Fruit fly (Drosophila melanogaster) whole organism, embryonic: ENCODE measurements around the gene Tim8.
A peak's percentile ranks its signal among the peaks of the same experiment; 100 is the strongest.

ENCODE experiments used
- Atf3 ChIP-seq: fragments of 200-800 bp; sonication (Bioruptor generic); optimal IDR thresholded peaks from 3 replicates; lab custom pipeline; 2016; ENCODE audit warnings: missing biosample characterization, missing genetic modification characterization
- Atf6 ChIP-seq: fragments of 200-800 bp; sonication (Bioruptor generic); IDR thresholded peaks from 2 replicates; pipeline ENCODE4 v1.3.6; 2022; ENCODE audit warnings: missing biosample characterization, missing genetic modification characterization
- BEAF-32 ChIP-seq: fragments of 200-800 bp; sonication (Bioruptor generic); optimal IDR thresholded peaks from 3 replicates; lab custom pipeline; 2017; ENCODE audit warnings: missing biosample characterization, missing genetic modification characterization, mild to moderate bottlenecking, moderate library complexity, missing genetic modification reagents
- CG10321 ChIP-seq: fragments of 200-800 bp; sonication (Bioruptor generic); IDR thresholded peaks from 2 replicates; pipeline ENCODE4 v1.3.6; 2022; ENCODE audit warnings: missing biosample characterization, missing genetic modification characterization
- CG10366 ChIP-seq: fragments of 200-800 bp; sonication (Bioruptor generic); IDR thresholded peaks from 2 replicates; pipeline ENCODE4 v1.3.6; 2022; ENCODE audit warnings: missing biosample characterization, missing genetic modification characterization
- CG10543 ChIP-seq: fragments of 200-800 bp; sonication (Bioruptor generic); optimal IDR thresholded peaks from 3 replicates; lab custom pipeline; 2017; ENCODE audit warnings: missing biosample characterization, mild to moderate bottlenecking, missing genetic modification characterization, moderate library complexity
- CG10959 ChIP-seq: fragments of 200-800 bp; sonication (Bioruptor generic); IDR thresholded peaks from 2 replicates; pipeline ENCODE4 v1.3.6; 2022; ENCODE audit warnings: missing biosample characterization, missing genetic modification characterization
- CG11247 ChIP-seq: fragments of 200-800 bp; sonication (Bioruptor generic); IDR thresholded peaks from 2 replicates; pipeline ENCODE4 v1.3.6; 2022; ENCODE audit warnings: missing biosample characterization, missing genetic modification characterization
- CG12659 ChIP-seq: fragments of 200-800 bp; sonication (Bioruptor generic); optimal IDR thresholded peaks from 3 replicates; lab custom pipeline; 2017; ENCODE audit warnings: mild to moderate bottlenecking, missing biosample characterization, missing genetic modification reagents, missing genetic modification characterization
- CG13123 ChIP-seq: fragments of 200-800 bp; sonication (Bioruptor generic); optimal IDR thresholded peaks from 2 replicates; lab custom pipeline; 2016; ENCODE audit warnings: missing biosample characterization, missing genetic modification characterization
- CG13894 ChIP-seq: fragments of 200-800 bp; sonication (Bioruptor generic); optimal IDR thresholded peaks from 3 replicates; lab custom pipeline; 2018; ENCODE audit warnings: missing biosample characterization, mild to moderate bottlenecking, missing genetic modification characterization, moderate library complexity
- CG14710 ChIP-seq: fragments of 200-800 bp; sonication (Bioruptor generic); optimal IDR thresholded peaks from 3 replicates; lab custom pipeline; 2019; ENCODE audit warnings: missing biosample characterization, mild to moderate bottlenecking, missing genetic modification characterization, moderate library complexity
- CG17829 ChIP-seq: fragments of 200-800 bp; optimal IDR thresholded peaks from 2 replicates; lab custom pipeline; 2019; ENCODE audit warnings: missing biosample characterization, mild to moderate bottlenecking, missing genetic modification characterization, moderate library complexity
- CG18599 ChIP-seq: fragments of 200-800 bp; sonication (Bioruptor generic); optimal IDR thresholded peaks from 3 replicates; lab custom pipeline; 2017; ENCODE audit warnings: missing biosample characterization, missing genetic modification characterization, mild to moderate bottlenecking, moderate library complexity, missing genetic modification reagents
- CG2120 ChIP-seq: fragments of 200-800 bp; sonication (Bioruptor generic); optimal IDR thresholded peaks from 3 replicates; lab custom pipeline; 2016; ENCODE audit warnings: missing biosample characterization, missing genetic modification characterization
- CG31224 ChIP-seq: fragments of 200-800 bp; sonication (Bioruptor generic); IDR thresholded peaks from 2 replicates; pipeline ENCODE4 v1.3.6; 2022; ENCODE audit warnings: missing biosample characterization, missing genetic modification characterization
- CG32532 ChIP-seq: fragments of 200-800 bp; sonication (Bioruptor generic); IDR thresholded peaks from 2 replicates; pipeline ENCODE4 v1.3.6; 2022; ENCODE audit warnings: missing biosample characterization, missing genetic modification characterization
- CG4707 ChIP-seq: fragments of 200-800 bp; sonication (Bioruptor generic); optimal IDR thresholded peaks from 2 replicates; lab custom pipeline; 2018; ENCODE audit warnings: missing biosample characterization, mild to moderate bottlenecking, missing genetic modification characterization, moderate library complexity
- CG6683 ChIP-seq: fragments of 200-800 bp; sonication (Bioruptor generic); optimal IDR thresholded peaks from 2 replicates; lab custom pipeline; 2017; ENCODE audit warnings: missing biosample characterization, mild to moderate bottlenecking, missing genetic modification characterization, missing genetic modification reagents
- Dek ChIP-seq: fragments of 200-800 bp; sonication (Bioruptor generic); optimal IDR thresholded peaks from 3 replicates; lab custom pipeline; 2019; ENCODE audit warnings: missing biosample characterization, mild to moderate bottlenecking, missing genetic modification characterization, moderate library complexity
- Dip3 ChIP-seq: fragments of 200-800 bp; sonication (Bioruptor generic); optimal IDR thresholded peaks from 3 replicates; lab custom pipeline; 2016; ENCODE audit warnings: missing biosample characterization, missing genetic modification characterization
- Fer1 ChIP-seq: fragments of 200-800 bp; sonication (Bioruptor generic); optimal IDR thresholded peaks from 2 replicates; lab custom pipeline; 2017; ENCODE audit warnings: missing biosample characterization, mild to moderate bottlenecking, missing genetic modification characterization
- Fer3 ChIP-seq: fragments of 200-800 bp; sonication (Bioruptor generic); optimal IDR thresholded peaks from 2 replicates; lab custom pipeline; 2018; ENCODE audit warnings: missing biosample characterization, mild to moderate bottlenecking, missing genetic modification characterization, moderate library complexity
- HmgD ChIP-seq: fragments of 200-800 bp; sonication (Bioruptor generic); optimal IDR thresholded peaks from 3 replicates; lab custom pipeline; 2016; ENCODE audit warnings: missing biosample characterization, missing genetic modification characterization
- HmgZ ChIP-seq: fragments of 200-800 bp; sonication (Bioruptor generic); optimal IDR thresholded peaks from 2 replicates; lab custom pipeline; 2018; ENCODE audit warnings: missing biosample characterization, mild to moderate bottlenecking, missing genetic modification characterization
- Hr3 ChIP-seq: fragments of 200-800 bp; sonication (Bioruptor generic); optimal IDR thresholded peaks from 3 replicates; lab custom pipeline; 2016; ENCODE audit warnings: missing biosample characterization, missing genetic modification characterization
- Mes4 ChIP-seq: fragments of 200-800 bp; sonication (Bioruptor generic); optimal IDR thresholded peaks from 2 replicates; lab custom pipeline; 2016; ENCODE audit warnings: missing biosample characterization, missing genetic modification characterization
- Nf-YC ChIP-seq: fragments of 200-800 bp; optimal IDR thresholded peaks from 3 replicates; lab custom pipeline; 2019; ENCODE audit warnings: missing biosample characterization, mild to moderate bottlenecking, missing genetic modification characterization, moderate library complexity
- Rfx ChIP-seq: fragments of 200-800 bp; sonication (Bioruptor generic); IDR thresholded peaks from 2 replicates; pipeline ENCODE4 v1.3.6; 2022; ENCODE audit warnings: missing biosample characterization, missing genetic modification characterization
- Rx ChIP-seq: fragments of 200-800 bp; sonication (Bioruptor generic); IDR thresholded peaks from 2 replicates; pipeline ENCODE4 v1.3.6; 2022; ENCODE audit warnings: missing biosample characterization, missing genetic modification characterization
- Xrp1 ChIP-seq: fragments of 200-800 bp; sonication (Bioruptor generic); IDR thresholded peaks from 2 replicates; pipeline ENCODE4 v1.3.6; 2022; ENCODE audit warnings: missing biosample characterization, missing genetic modification characterization
- ab ChIP-seq: fragments of 200-800 bp; sonication (Bioruptor generic); optimal IDR thresholded peaks from 2 replicates; lab custom pipeline; 2016; ENCODE audit warnings: missing biosample characterization, missing genetic modification characterization
- aop ChIP-seq: fragments of 200-800 bp; sonication (Bioruptor generic); IDR thresholded peaks from 2 replicates; pipeline ENCODE4 v1.3.6; 2022; ENCODE audit warnings: missing biosample characterization, missing genetic modification characterization
- ase ChIP-seq: fragments of 200-800 bp; sonication (Bioruptor generic); IDR thresholded peaks from 3 replicates; pipeline ENCODE4 v1.3.6; 2022; ENCODE audit warnings: missing biosample characterization, missing genetic modification characterization
- bcd ChIP-seq: fragments of 200-800 bp; sonication (Bioruptor generic); optimal IDR thresholded peaks from 2 replicates; lab custom pipeline; 2017; ENCODE audit warnings: missing biosample characterization, mild to moderate bottlenecking, missing genetic modification characterization
- bsh ChIP-seq, 2 experiments: fragments of 200-800 bp; sonication (Bioruptor generic); optimal IDR thresholded peaks; 2 replicates each; lab custom pipeline; 2017 to 2018; ENCODE audit warnings: mild to moderate bottlenecking in 2 of 2, missing biosample characterization in 2 of 2, missing genetic modification characterization in 2 of 2, moderate library complexity in 1 of 2
- ci ChIP-seq: fragments of 200-800 bp; sonication (Bioruptor generic); IDR thresholded peaks from 3 replicates; pipeline ENCODE4 v1.3.6; 2022; ENCODE audit warnings: missing biosample characterization, missing genetic modification characterization
- crol ChIP-seq: fragments of 200-800 bp; sonication (Bioruptor generic); IDR thresholded peaks from 2 replicates; pipeline ENCODE4 v1.3.6; 2022; ENCODE audit warnings: missing biosample characterization, missing genetic modification characterization
- dmrt11E ChIP-seq: fragments of 200-800 bp; sonication (Bioruptor generic); optimal IDR thresholded peaks from 3 replicates; lab custom pipeline; 2018; ENCODE audit warnings: missing biosample characterization, mild to moderate bottlenecking, missing genetic modification characterization, moderate library complexity
- fd102C ChIP-seq: fragments of 200-800 bp; sonication (Bioruptor generic); optimal IDR thresholded peaks from 2 replicates; lab custom pipeline; 2018; ENCODE audit warnings: missing biosample characterization, mild to moderate bottlenecking, missing genetic modification characterization, moderate library complexity
- gce ChIP-seq: fragments of 200-800 bp; sonication (Bioruptor generic); IDR thresholded peaks from 3 replicates; pipeline ENCODE4 v1.3.6; 2022; ENCODE audit warnings: missing biosample characterization, missing genetic modification characterization
- gro ChIP-seq: fragments of 200-800 bp; sonication (Bioruptor generic); optimal IDR thresholded peaks from 2 replicates; lab custom pipeline; 2016; ENCODE audit warnings: missing biosample characterization, missing genetic modification characterization
- klu ChIP-seq: fragments of 200-800 bp; sonication (Bioruptor generic); IDR thresholded peaks from 2 replicates; pipeline ENCODE4 v1.3.6; 2022; ENCODE audit warnings: missing biosample characterization, missing genetic modification characterization
- nom ChIP-seq: fragments of 200-800 bp; sonication (Bioruptor generic); optimal IDR thresholded peaks from 2 replicates; lab custom pipeline; 2017; ENCODE audit warnings: missing biosample characterization, missing genetic modification characterization, mild to moderate bottlenecking, moderate library complexity, missing genetic modification reagents
- otp ChIP-seq: fragments of 200-800 bp; sonication (Bioruptor generic); IDR thresholded peaks from 3 replicates; pipeline ENCODE4, ENCODE4 v1.3.6; 2022; ENCODE audit warnings: missing biosample characterization, missing genetic modification characterization
- sqz ChIP-seq: fragments of 200-800 bp; sonication (Bioruptor generic); optimal IDR thresholded peaks from 3 replicates; lab custom pipeline; 2018; ENCODE audit warnings: missing biosample characterization, mild to moderate bottlenecking, missing genetic modification characterization
- sr ChIP-seq: fragments of 200-800 bp; sonication (Bioruptor generic); IDR thresholded peaks from 3 replicates; pipeline ENCODE4 v1.3.6; 2022; ENCODE audit warnings: missing biosample characterization, missing genetic modification characterization
- vvl ChIP-seq: fragments of 200-800 bp; sonication (Bioruptor generic); IDR thresholded peaks from 2 replicates; pipeline ENCODE4 v1.3.6; 2022; ENCODE audit warnings: missing biosample characterization, missing genetic modification characterization
- wor ChIP-seq: fragments of 200-800 bp; sonication (Bioruptor generic); IDR thresholded peaks from 2 replicates; pipeline ENCODE4 v1.3.6; 2022; ENCODE audit warnings: missing biosample characterization, missing genetic modification characterization
- zen ChIP-seq: fragments of 200-800 bp; sonication (Bioruptor generic); optimal IDR thresholded peaks from 3 replicates; lab custom pipeline; 2018; ENCODE audit warnings: missing biosample characterization, mild to moderate bottlenecking, missing genetic modification characterization, moderate library complexity
- zfh1 ChIP-seq: fragments of 200-800 bp; sonication (Bioruptor generic); IDR thresholded peaks from 3 replicates; pipeline ENCODE4 v1.3.6; 2022; ENCODE audit warnings: missing biosample characterization, missing genetic modification characterization

The Tim8 gene

DNA sequence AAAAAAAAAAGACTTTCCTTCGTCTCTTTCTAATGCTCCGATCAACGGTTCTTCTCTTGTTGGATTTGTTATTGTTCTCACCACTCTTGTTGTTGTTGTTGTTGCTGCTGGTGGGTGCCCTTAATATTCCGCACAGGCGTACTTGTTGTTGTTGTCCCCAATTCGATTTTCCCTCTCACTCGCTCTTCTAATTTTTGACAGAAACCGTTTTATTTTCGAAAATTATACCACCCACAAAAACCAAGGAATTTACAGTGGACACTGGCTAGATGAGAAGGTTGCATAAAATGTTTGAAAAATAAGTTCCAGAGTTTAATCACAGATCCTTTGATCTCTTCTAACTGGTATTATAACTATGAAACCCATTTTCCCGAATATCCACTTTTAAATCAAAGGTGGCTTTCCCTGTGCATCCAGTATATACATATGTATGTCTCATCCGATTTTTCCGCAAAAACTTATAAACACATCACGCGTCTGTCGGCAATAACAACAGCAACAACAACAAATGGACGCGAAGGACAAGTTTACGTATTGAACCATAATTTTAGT, 23.2 kb downstream of the Tim8 start (continued):
- TF ChIP-seq Atf6, result peak; percentile 34; the same call in 1 of the 2 replicates
- TF ChIP-seq CG13123 (GFP tag; lab: Kevin White, UChicago), result no peak
- TF ChIP-seq bsh (GFP tag; optimal IDR thresholded peaks at IDR 0.05; lab: Kevin White, UChicago), result peak in 1 of 2 experiments; percentile 8
- TF ChIP-seq Mes4 (GFP tag; lab: Kevin White, UChicago), result no peak
- no peak for TF ChIP-seq ab
- TF ChIP-seq CG10959, result no peak
- peak; percentile 18; the same call in 1 of the 2 replicates for TF ChIP-seq klu (GFP tag; lab: Robert Waterston, UW)
- TF ChIP-seq Fer3 (tag; lab: Kevin White, UChicago), result peak; percentile 57
- TF ChIP-seq bcd (GFP tag; lab: Kevin White, UChicago), result peak; percentile 20
- TF ChIP-seq CG14710, result no peak
- peak; percentile 80 for TF ChIP-seq CG32532
- no peak for TF ChIP-seq fd102C
- 0 out of 3 replicates have a peak, but pooled peaks have one; percentile 52 for TF ChIP-seq otp (GFP tag; lab: Robert Waterston, UW)
- TF ChIP-seq sr (GFP tag; lab: Robert Waterston, UW), result peak; percentile 58; the same call in 2 of the 3 replicates
- peak; percentile 35; the same call in 1 of the 2 replicates for TF ChIP-seq wor (GFP tag; lab: Robert Waterston, UW)
- TF ChIP-seq CG4707 (GFP tag; lab: Kevin White, UChicago), result no peak
- no peak for TF ChIP-seq CG17829 (tag; lab: Kevin White, UChicago)
- TF ChIP-seq Dip3 (GFP tag; lab: Kevin White, UChicago), result peak; percentile 19
- TF ChIP-seq Rx (GFP tag; lab: Robert Waterston, UW), result peak; percentile 68
- no peak for TF ChIP-seq CG10321 (GFP tag; lab: Robert Waterston, UW)
- peak; percentile 66 for TF ChIP-seq CG10366
- peak; percentile 26 for TF ChIP-seq HmgZ
- TF ChIP-seq zen (tag; lab: Kevin White, UChicago), result no peak
- peak; percentile 35; the same call in 1 of the 3 replicates for TF ChIP-seq zfh1 (GFP tag; lab: Robert Waterston, UW)
- TF ChIP-seq CG31224 (GFP tag; lab: Robert Waterston, UW), result peak; percentile 48; the same call in 1 of the 2 replicates
- peak; percentile 6 for TF ChIP-seq Dek
- no peak for TF ChIP-seq BEAF-32 (GFP tag; lab: Kevin White, UChicago)
- no peak for TF ChIP-seq HmgD
- TF ChIP-seq Hr3, result no peak
- TF ChIP-seq gro (GFP tag; lab: Kevin White, UChicago), result peak; percentile 10
- TF ChIP-seq gce, result no peak; the same call in 2 of the 3 replicates
- TF ChIP-seq CG11247 (GFP tag; lab: Robert Waterston, UW), result peak; percentile 22; the same call in 1 of the 2 replicates
- no peak for TF ChIP-seq CG18599
- 0 out of 3 replicates have a peak, but pooled peaks have one; percentile 39 for TF ChIP-seq ase (GFP tag; lab: Robert Waterston, UW)

DNA sequence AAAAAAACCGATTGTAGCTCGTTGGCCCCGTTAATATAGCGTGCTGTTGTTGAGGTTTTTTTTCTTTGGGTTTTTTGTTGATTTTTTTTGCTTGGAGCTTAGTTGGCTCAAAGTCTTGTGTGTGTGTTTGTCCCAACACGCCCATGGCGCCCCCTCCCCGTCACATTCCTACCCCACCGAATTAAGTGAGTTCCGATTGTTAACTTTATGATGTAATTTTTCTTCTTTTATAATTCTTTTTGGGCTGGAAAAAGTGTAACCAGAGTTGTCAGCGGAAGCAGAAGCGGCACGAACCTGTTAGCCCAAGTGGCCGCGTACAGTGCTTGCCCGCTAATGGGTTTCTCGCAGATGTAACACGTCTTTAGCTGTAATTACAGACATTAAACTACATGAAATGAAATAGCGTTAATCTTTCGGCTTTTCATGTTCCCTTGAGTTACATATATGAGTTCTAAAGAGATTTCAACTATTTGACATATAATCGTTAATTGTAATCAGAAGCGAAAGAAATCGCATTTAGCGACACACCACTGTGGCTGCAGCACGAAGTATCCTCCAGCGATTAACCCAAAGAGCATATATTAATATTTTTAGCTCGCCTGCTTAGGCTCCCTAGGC, 24.9 kb downstream of the Tim8 start:
- TF ChIP-seq Nf-YC (peak; percentile 2), Atf3 (GFP tag; lab: Kevin White, UChicago) (no peak), Fer1 (GFP tag; lab: Kevin White, UChicago) (peak; percentile 4), nom (GFP tag; lab: Kevin White, UChicago) (no peak), Xrp1 (GFP tag; lab: Robert Waterston, UW) (peak; percentile 25; the same call in 1 of the 2 replicates), CG13894 (tag; lab: Kevin White, UChicago) (no peak), CG12659 (GFP tag; lab: Kevin White, UChicago) (peak; percentile 22), CG10543 (GFP tag; lab: Kevin White, UChicago) (peak; percentile 32), CG6683 (GFP tag; lab: Kevin White, UChicago) (no peak), aop (no peak), Atf6 (no peak), sqz (GFP tag; lab: Kevin White, UChicago) (peak; percentile 90), crol (peak; percentile 48; the same call in 1 of the 2 replicates), CG2120 (GFP tag; lab: Kevin White, UChicago) (peak; percentile 15), vvl (GFP tag; lab: Robert Waterston, UW) (0 out of 2 replicates have a peak, but pooled peaks have one; percentile 43), dmrt11E (tag; lab: Kevin White, UChicago) (no peak), Rfx (GFP tag; lab: Robert Waterston, UW) (0 out of 2 replicates have a peak, but pooled peaks have one; percentile 55), ci (GFP tag; lab: Robert Waterston, UW) (no peak)
